Worm (Caenorhabditis elegans) whole organism, midembryonic: ENCODE measurements around the gene dop-6.

Experiments used
- T22C8.4 ChIP-seq: fragments of 200-800 bp; sonication (Bioruptor generic); IDR thresholded peaks from 2 replicates; pipeline ENCODE4 v1.3.6; 2022; ENCODE audit warnings: missing genetic modification characterization, missing compliant biosample characterization
- cog-1 ChIP-seq: sonication (generic microtip); optimal IDR thresholded peaks from 2 replicates; lab custom pipeline; 2016; ENCODE audit warnings: missing genetic modification characterization, missing compliant biosample characterization
- flt-1 ChIP-seq: fragments of 200-800 bp; sonication (Bioruptor generic); IDR thresholded peaks from 2 replicates; pipeline ENCODE4 v1.3.6; 2022; ENCODE audit warnings: missing genetic modification characterization, missing compliant biosample characterization
- klf-2 ChIP-seq: fragments of 200-800 bp; sonication (Bioruptor generic); conservative IDR thresholded peaks from 2 replicates; pipeline ENCODE4 v1.3.6; 2022; ENCODE audit warnings: missing genetic modification reagents, missing genetic modification characterization, missing compliant biosample characterization
- ref-1 ChIP-seq: fragments of 200-800 bp; sonication (Bioruptor generic); conservative IDR thresholded peaks from 2 replicates; pipeline ENCODE4 v1.3.6; 2022; ENCODE audit warnings: missing genetic modification reagents, missing genetic modification characterization, missing compliant biosample characterization
- tab-1 ChIP-seq: fragments of 200-800 bp; sonication (Bioruptor generic); IDR thresholded peaks from 2 replicates; pipeline ENCODE4 v1.3.6; 2022; ENCODE audit warnings: missing genetic modification characterization, missing compliant biosample characterization
- ztf-23 ChIP-seq: fragments of 200-800 bp; sonication (Bioruptor generic); IDR thresholded peaks from 2 replicates; pipeline ENCODE4 v1.3.6; 2022; ENCODE audit warnings: missing genetic modification reagents, missing genetic modification characterization, missing compliant biosample characterization

- TF ChIP-seq tab-1 (GFP tag; lab: Robert Waterston, UW) (no peak), cog-1 (tag; lab: Kevin White, UChicago) (no peak), ztf-23 (GFP tag; lab: Robert Waterston, UW) (no peak), klf-2 (no peak), T22C8.4 (no peak), flt-1 (GFP tag; lab: Robert Waterston, UW) (no peak), ref-1 (no peak)
Measured at ce11 chrX:4343915-4344314, 23.3 kb downstream of the dop-6 start, which contains the start of gene F14H12.3.
